Worm (Caenorhabditis elegans): ENCODE results near the gene srj-29.

Gene srj-29

ce11 chrV:16053373-16053772, 22.1 kb upstream of the srj-29 start, which contains the start of gene F14H3.3:
TSS of gene F14H3.3 (minus strand) at chrV:16053473.
- TF ChIP-seq C06A6.2 (GFP tag; conservative IDR thresholded peaks at IDR 0.05) (no peak), lir-1 (GFP tag; conservative IDR thresholded peaks at IDR 0.05) (no peak), ztf-28 (GFP tag; IDR thresholded peaks at IDR 0.05) (no peak), F57C9.4 (tag; optimal IDR thresholded peaks at IDR 0.05) (no peak), Y67H2A.10 (GFP tag; conservative IDR thresholded peaks at IDR 0.05) (no peak), dpl-1 (GFP tag; optimal IDR thresholded peaks at IDR 0.05) (no peak), akir-1 (GFP tag; optimal IDR thresholded peaks at IDR 0.05) (no peak), fkh-3 (tag; optimal IDR thresholded peaks at IDR 0.05) (no peak), mel-28 (tag; optimal IDR thresholded peaks at IDR 0.05; ENCODE audit: borderline replicate concordance) (no peak), nhr-179 (tag; optimal IDR thresholded peaks at IDR 0.05) (no peak), unc-62 (GFP tag; optimal IDR thresholded peaks at IDR 0.05) (no peak), hlh-26 (GFP tag; conservative IDR thresholded peaks at IDR 0.05) (no peak), ama-1 (optimal IDR thresholded peaks at IDR 0.05) (no peak), ama-1 (GFP tag; optimal IDR thresholded peaks at IDR 0.05) (no peak), ztf-22 (GFP tag; optimal IDR thresholded peaks at IDR 0.05) (no peak), F39B2.1 (GFP tag; IDR thresholded peaks at IDR 0.05) (no peak), aptf-2 (GFP tag; conservative IDR thresholded peaks at IDR 0.05) (no peak), dox-1 (GFP tag; IDR thresholded peaks at IDR 0.05) (no peak), F37B4.10 (GFP tag; IDR thresholded peaks at IDR 0.05) (no peak)

ce11 chrV:16055031-16055430, 20.4 kb upstream of the srj-29 start, which contains the start of gene F14H3.4:
TSS of gene F14H3.4 (minus strand) at chrV:16055072.
- no peak for TF ChIP-seq ZK185.1 (tag; optimal IDR thresholded peaks at IDR 0.05; ENCODE audit: poor library complexity, severe bottlenecking)
- TF ChIP-seq ceh-40 (GFP tag; IDR thresholded peaks at IDR 0.05), result no peak
- no peak for TF ChIP-seq ztf-25 (GFP tag; IDR thresholded peaks at IDR 0.05)
- no peak for TF ChIP-seq somi-1 (GFP tag; optimal IDR thresholded peaks at IDR 0.05)
- peak; percentile 69 for TF ChIP-seq madf-8 (GFP tag; conservative IDR thresholded peaks at IDR 0.05)
- TF ChIP-seq xnd-1 (tag; optimal IDR thresholded peaks at IDR 0.05), result peak; percentile 42
- no peak for TF ChIP-seq attf-6 (GFP tag; IDR thresholded peaks at IDR 0.05)
- no peak for TF ChIP-seq rcor-1 (GFP tag; IDR thresholded peaks at IDR 0.05)
- TF ChIP-seq efl-1 (GFP tag; optimal IDR thresholded peaks at IDR 0.05), result peak; percentile 62
- TF ChIP-seq madf-10 (tag; optimal IDR thresholded peaks at IDR 0.05), result no peak
- TF ChIP-seq madf-6 (GFP tag; IDR thresholded peaks at IDR 0.05), result peak; percentile 88
- TF ChIP-seq mel-28 (tag; optimal IDR thresholded peaks at IDR 0.05; ENCODE audit: borderline replicate concordance), result no peak
- no peak for TF ChIP-seq ama-1 (optimal IDR thresholded peaks at IDR 0.05)
- no peak for TF ChIP-seq ama-1 (GFP tag; optimal IDR thresholded peaks at IDR 0.05)
- peak; percentile 5 for TF ChIP-seq dpl-1 (GFP tag; optimal IDR thresholded peaks at IDR 0.05)
- no peak for TF ChIP-seq B0261.1 (tag; optimal IDR thresholded peaks at IDR 0.05)

- TF ChIP-seq ztf-6 (GFP tag; IDR thresholded peaks at IDR 0.05) (no peak), ceh-79 (tag; optimal IDR thresholded peaks at IDR 0.05) (no peak), madf-8 (GFP tag; conservative IDR thresholded peaks at IDR 0.05) (0 out of 2 replicates have a peak, but pooled peaks have one; percentile 26), snpc-4 (GFP tag; optimal IDR thresholded peaks at IDR 0.05) (no peak), snpc-4 (tag; optimal IDR thresholded peaks at IDR 0.05) (no peak), dpff-1 (tag; optimal IDR thresholded peaks at IDR 0.05) (no peak), C06A6.2 (GFP tag; conservative IDR thresholded peaks at IDR 0.05) (no peak), F33H1.4 (GFP tag; IDR thresholded peaks at IDR 0.05) (no peak), athp-1 (tag; optimal IDR thresholded peaks at IDR 0.05) (no peak), hsf-1 (GFP tag; IDR thresholded peaks at IDR 0.05) (0 out of 2 replicates have a peak, but pooled peaks have one; percentile 54), hlh-26 (GFP tag; conservative IDR thresholded peaks at IDR 0.05) (no peak), Y56A3A.18 (GFP tag; IDR thresholded peaks at IDR 0.05) (no peak), nhr-27 (tag; optimal IDR thresholded peaks at IDR 0.05) (no peak), lin-40 (tag; optimal IDR thresholded peaks at IDR 0.05) (no peak), F55B11.4 (tag; optimal IDR thresholded peaks at IDR 0.05; ENCODE audit: borderline replicate concordance, insufficient read depth) (no peak), ceh-58 (GFP tag; IDR thresholded peaks at IDR 0.05) (no peak), mxl-1 (tag; optimal IDR thresholded peaks at IDR 0.05) (no peak), T07F8.4 (tag; optimal IDR thresholded peaks at IDR 0.05) (no peak), madf-6 (GFP tag; IDR thresholded peaks at IDR 0.05) (peak; percentile 71), hlh-12 (tag; optimal IDR thresholded peaks at IDR 0.05) (no peak), F22D6.2 (tag; optimal IDR thresholded peaks at IDR 0.05) (no peak)
These were observed 18.4 kb upstream of the srj-29 start, which contains the start of gene F14H3.5 for ce11 chrV:16057010-16057463. TSS of gene F14H3.5 (minus strand) at chrV:16057060.

All from whole organism, young adult.